Fruit fly (Drosophila melanogaster) whole organism, embryonic: ENCODE results near the gene Acf.

Experiments used
- B-H2 ChIP-seq: fragments of 200-800 bp; sonication (Bioruptor generic); optimal IDR thresholded peaks from 2 replicates; lab custom pipeline; 2018; ENCODE audit warnings: missing biosample characterization, mild to moderate bottlenecking, missing genetic modification characterization
- CG11560 ChIP-seq: fragments of 200-800 bp; sonication (Bioruptor generic); IDR thresholded peaks from 3 replicates; pipeline ENCODE4 v1.3.6; 2022; ENCODE audit warnings: missing biosample characterization, missing genetic modification characterization
- CG12155 ChIP-seq: fragments of 200-800 bp; sonication (Bioruptor generic); optimal IDR thresholded peaks from 3 replicates; lab custom pipeline; 2016; ENCODE audit warnings: missing biosample characterization, missing genetic modification characterization
- CG12391 ChIP-seq: fragments of 200-800 bp; sonication (Bioruptor generic); optimal IDR thresholded peaks from 3 replicates; lab custom pipeline; 2018; ENCODE audit warnings: missing biosample characterization, mild to moderate bottlenecking, missing genetic modification characterization, moderate library complexity
- CG13123 ChIP-seq: fragments of 200-800 bp; sonication (Bioruptor generic); optimal IDR thresholded peaks from 2 replicates; lab custom pipeline; 2016; ENCODE audit warnings: missing biosample characterization, missing genetic modification characterization
- CG15696 ChIP-seq: fragments of 200-800 bp; sonication (Bioruptor generic); optimal IDR thresholded peaks from 2 replicates; lab custom pipeline; 2019; ENCODE audit warnings: missing biosample characterization, mild to moderate bottlenecking, missing genetic modification characterization, moderate library complexity
- CG1647 ChIP-seq: fragments of 200-800 bp; sonication (Bioruptor generic); optimal IDR thresholded peaks from 3 replicates; lab custom pipeline; 2016; ENCODE audit warnings: missing biosample characterization, missing genetic modification characterization
- CG16779 ChIP-seq: fragments of 200-800 bp; sonication (Bioruptor generic); IDR thresholded peaks from 2 replicates; pipeline ENCODE4 v1.3.6; 2022; ENCODE audit warnings: missing biosample characterization, missing genetic modification characterization
- CG2116 ChIP-seq: fragments of 200-800 bp; sonication (Bioruptor generic); optimal IDR thresholded peaks from 3 replicates; lab custom pipeline; 2018; ENCODE audit warnings: missing biosample characterization, mild to moderate bottlenecking, missing genetic modification characterization
- CG30431 ChIP-seq: fragments of 200-800 bp; sonication (Bioruptor generic); optimal IDR thresholded peaks from 2 replicates; lab custom pipeline; 2017; ENCODE audit warnings: missing biosample characterization, missing genetic modification characterization
- CG3163 ChIP-seq: fragments of 200-800 bp; sonication (Bioruptor generic); optimal IDR thresholded peaks from 3 replicates; lab custom pipeline; 2016; ENCODE audit warnings: missing biosample characterization, missing genetic modification characterization
- CG32772 ChIP-seq: fragments of 200-800 bp; sonication (Bioruptor generic); IDR thresholded peaks from 2 replicates; pipeline ENCODE4 v1.3.6; 2022; ENCODE audit warnings: missing biosample characterization, missing genetic modification characterization
- CG4854 ChIP-seq: fragments of 200-800 bp; sonication (Bioruptor generic); optimal IDR thresholded peaks from 2 replicates; lab custom pipeline; 2016; ENCODE audit warnings: missing biosample characterization, missing genetic modification characterization, inconsistent platforms
- CG6683 ChIP-seq: fragments of 200-800 bp; sonication (Bioruptor generic); optimal IDR thresholded peaks from 2 replicates; lab custom pipeline; 2017; ENCODE audit warnings: missing biosample characterization, mild to moderate bottlenecking, missing genetic modification characterization, missing genetic modification reagents
- CG6854 ChIP-seq: fragments of 200-800 bp; sonication (Bioruptor generic); optimal IDR thresholded peaks from 3 replicates; lab custom pipeline; 2017; ENCODE audit warnings: missing biosample characterization, mild to moderate bottlenecking, missing genetic modification characterization
- Dek ChIP-seq: fragments of 200-800 bp; sonication (Bioruptor generic); optimal IDR thresholded peaks from 3 replicates; lab custom pipeline; 2019; ENCODE audit warnings: missing biosample characterization, mild to moderate bottlenecking, missing genetic modification characterization, moderate library complexity
- Dfd ChIP-seq, 2 experiments: fragments of >200 bp; optimal IDR thresholded peaks; 2 replicates each; lab custom pipeline; 2017; ENCODE audit warnings: missing biosample characterization in 2 of 2, missing genetic modification characterization in 2 of 2
- Dll ChIP-seq: fragments of 200-800 bp; sonication (Bioruptor generic); IDR thresholded peaks from 4 replicates; pipeline ENCODE4 v1.3.6; 2022; ENCODE audit warnings: missing biosample characterization, missing genetic modification characterization; ENCODE audit not compliant: partially characterized antibody
- Doc3 ChIP-seq: fragments of 200-800 bp; sonication (Bioruptor generic); IDR thresholded peaks from 3 replicates; pipeline ENCODE4 v1.3.6; 2022; ENCODE audit warnings: missing biosample characterization, missing genetic modification characterization; ENCODE audit not compliant: partially characterized antibody
- Fer1 ChIP-seq: fragments of 200-800 bp; sonication (Bioruptor generic); optimal IDR thresholded peaks from 2 replicates; lab custom pipeline; 2017; ENCODE audit warnings: missing biosample characterization, mild to moderate bottlenecking, missing genetic modification characterization
- HLH3B ChIP-seq: fragments of 200-800 bp; sonication (Bioruptor generic); IDR thresholded peaks from 2 replicates; pipeline ENCODE4 v1.3.6; 2022; ENCODE audit warnings: missing biosample characterization, missing genetic modification characterization
- HLH54F ChIP-seq: fragments of 200-800 bp; sonication (Bioruptor generic); optimal IDR thresholded peaks from 3 replicates; lab custom pipeline; 2016; ENCODE audit warnings: missing biosample characterization, missing genetic modification characterization
- Hey ChIP-seq: fragments of 200-800 bp; sonication (Bioruptor generic); optimal IDR thresholded peaks from 3 replicates; lab custom pipeline; 2018; ENCODE audit warnings: missing biosample characterization, mild to moderate bottlenecking, missing genetic modification characterization
- Hr3 ChIP-seq: fragments of 200-800 bp; sonication (Bioruptor generic); optimal IDR thresholded peaks from 3 replicates; lab custom pipeline; 2016; ENCODE audit warnings: missing biosample characterization, missing genetic modification characterization
- Max ChIP-seq: fragments of 200-800 bp; sonication (Bioruptor generic); optimal IDR thresholded peaks from 2 replicates; lab custom pipeline; 2016; ENCODE audit warnings: missing biosample characterization, mild to moderate bottlenecking, missing genetic modification characterization
- NK7.1 ChIP-seq: fragments of 200-800 bp; sonication (Bioruptor generic); optimal IDR thresholded peaks from 3 replicates; lab custom pipeline; 2016; ENCODE audit warnings: missing biosample characterization, missing genetic modification characterization
- Neu2 ChIP-seq: fragments of 200-800 bp; sonication (Bioruptor generic); optimal IDR thresholded peaks from 3 replicates; lab custom pipeline; 2016; ENCODE audit warnings: missing biosample characterization, missing genetic modification characterization, borderline replicate concordance
- Sox102F ChIP-seq: fragments of 200-800 bp; sonication (Bioruptor generic); optimal IDR thresholded peaks from 2 replicates; lab custom pipeline; 2018; ENCODE audit warnings: missing biosample characterization, mild to moderate bottlenecking, missing genetic modification characterization, moderate library complexity
- Sry-β ChIP-seq: fragments of 200-800 bp; sonication (Bioruptor generic); optimal IDR thresholded peaks from 2 replicates; lab custom pipeline; 2018; ENCODE audit warnings: missing biosample characterization, mild to moderate bottlenecking, missing genetic modification characterization, moderate library complexity
- amos ChIP-seq: fragments of 200-800 bp; sonication (Bioruptor generic); IDR thresholded peaks from 2 replicates; pipeline ENCODE4 v1.3.6; 2022; ENCODE audit warnings: missing biosample characterization, missing genetic modification characterization; ENCODE audit not compliant: partially characterized antibody
- ap ChIP-seq: fragments of 200-800 bp; sonication (Bioruptor generic); IDR thresholded peaks from 2 replicates; pipeline ENCODE4 v1.3.6; 2022; ENCODE audit warnings: missing biosample characterization, missing genetic modification characterization
- ase ChIP-seq: fragments of 200-800 bp; sonication (Bioruptor generic); IDR thresholded peaks from 3 replicates; pipeline ENCODE4 v1.3.6; 2022; ENCODE audit warnings: missing biosample characterization, missing genetic modification characterization
- cad ChIP-seq: fragments of >200 bp; optimal IDR thresholded peaks from 2 replicates; lab custom pipeline; 2017; ENCODE audit warnings: missing biosample characterization, missing genetic modification characterization
- caup ChIP-seq: fragments of 200-800 bp; sonication (Bioruptor generic); optimal IDR thresholded peaks from 3 replicates; lab custom pipeline; 2017; ENCODE audit warnings: missing biosample characterization, mild to moderate bottlenecking, missing genetic modification characterization, moderate library complexity; ENCODE audit not compliant: severe bottlenecking
- chinmo ChIP-seq: fragments of 200-800 bp; sonication (Bioruptor generic); IDR thresholded peaks from 4 replicates; pipeline ENCODE4 v1.3.6; 2022; ENCODE audit warnings: missing biosample characterization, missing genetic modification characterization; ENCODE audit not compliant: partially characterized antibody
- chm ChIP-seq: fragments of 200-800 bp; sonication (Bioruptor generic); IDR thresholded peaks from 2 replicates; pipeline ENCODE4 v1.3.6; 2022; ENCODE audit warnings: missing biosample characterization, missing genetic modification characterization
- disco-r ChIP-seq: fragments of 200-800 bp; sonication (Bioruptor generic); optimal IDR thresholded peaks from 2 replicates; lab custom pipeline; 2016; ENCODE audit warnings: missing biosample characterization, missing genetic modification characterization
- fd102C ChIP-seq: fragments of 200-800 bp; sonication (Bioruptor generic); optimal IDR thresholded peaks from 2 replicates; lab custom pipeline; 2018; ENCODE audit warnings: missing biosample characterization, mild to moderate bottlenecking, missing genetic modification characterization, moderate library complexity
- her ChIP-seq: fragments of 200-800 bp; sonication (Bioruptor generic); optimal IDR thresholded peaks from 2 replicates; lab custom pipeline; 2016; ENCODE audit warnings: missing biosample characterization, missing genetic modification characterization
- hth ChIP-seq: fragments of >200 bp; optimal IDR thresholded peaks from 2 replicates; lab custom pipeline; 2017; ENCODE audit warnings: inconsistent platforms
- kni ChIP-seq: fragments of 200-800 bp; sonication (Bioruptor generic); optimal IDR thresholded peaks from 3 replicates; lab custom pipeline; 2017; ENCODE audit warnings: mild to moderate bottlenecking, missing biosample characterization, missing genetic modification reagents, missing genetic modification characterization
- mld ChIP-seq: fragments of 200-800 bp; sonication (Bioruptor generic); IDR thresholded peaks from 3 replicates; pipeline ENCODE4 v1.3.6; 2022; ENCODE audit warnings: missing biosample characterization, missing genetic modification characterization; ENCODE audit not compliant: partially characterized antibody
- rib ChIP-seq: fragments of 200-800 bp; sonication (Bioruptor generic); IDR thresholded peaks from 2 replicates; pipeline ENCODE4 v1.3.6; 2022; ENCODE audit warnings: missing biosample characterization, missing genetic modification characterization
- scrt ChIP-seq: fragments of 200-800 bp; sonication (Bioruptor generic); optimal IDR thresholded peaks from 2 replicates; lab custom pipeline; 2018; ENCODE audit warnings: missing biosample characterization, mild to moderate bottlenecking, missing genetic modification characterization, moderate library complexity
- sima ChIP-seq: fragments of 200-800 bp; sonication (Bioruptor generic); optimal IDR thresholded peaks from 2 replicates; lab custom pipeline; 2016; ENCODE audit warnings: missing biosample characterization, missing genetic modification characterization
- slbo ChIP-seq: fragments of 200-800 bp; sonication (Bioruptor generic); IDR thresholded peaks from 2 replicates; pipeline ENCODE4 v1.3.6; 2022; ENCODE audit warnings: missing biosample characterization, missing genetic modification characterization
- sna ChIP-seq: fragments of 200-800 bp; sonication (Bioruptor generic); IDR thresholded peaks from 2 replicates; pipeline ENCODE4 v1.3.6; 2022; ENCODE audit warnings: missing biosample characterization, missing genetic modification characterization; ENCODE audit not compliant: partially characterized antibody
- tna ChIP-seq: fragments of 200-800 bp; sonication (Bioruptor generic); IDR thresholded peaks from 2 replicates; pipeline ENCODE4 v1.3.6; 2022; ENCODE audit warnings: missing biosample characterization, missing genetic modification characterization; ENCODE audit not compliant: partially characterized antibody
- trem ChIP-seq: fragments of 200-800 bp; optimal IDR thresholded peaks from 3 replicates; lab custom pipeline; 2019; ENCODE audit warnings: missing biosample characterization, mild to moderate bottlenecking, missing genetic modification characterization, moderate library complexity
- zfh1 ChIP-seq: fragments of 200-800 bp; sonication (Bioruptor generic); IDR thresholded peaks from 3 replicates; pipeline ENCODE4 v1.3.6; 2022; ENCODE audit warnings: missing biosample characterization, missing genetic modification characterization

Acf gene

dm6 chr3R:31744044-31744652, 49.6 kb upstream of the Acf start, which contains the start of gene CG1896 (continued):
- TF ChIP-seq chm (GFP tag; lab: Robert Waterston, UW) = 0 out of 2 replicates have a peak, but pooled peaks have one; percentile 39
- no peak for TF ChIP-seq CG13123
- TF ChIP-seq trem (tag; lab: Kevin White, UChicago) = peak; percentile 34
- TF ChIP-seq CG4854 = no peak
- TF ChIP-seq Dll = no peak
- no peak for TF ChIP-seq disco-r (GFP tag; lab: Kevin White, UChicago)
- no peak for TF ChIP-seq fd102C (GFP tag; lab: Kevin White, UChicago)
- peak; percentile 38 for TF ChIP-seq CG12155
- TF ChIP-seq ase = no peak
- no peak for TF ChIP-seq Dfd (GFP tag; optimal IDR thresholded peaks at IDR 0.05; lab: Kevin White, UChicago)
- TF ChIP-seq kni (GFP tag; lab: Kevin White, UChicago) = no peak
- TF ChIP-seq CG12391 (tag; lab: Kevin White, UChicago) = peak; percentile 49
- no peak for TF ChIP-seq tna (GFP tag; lab: Robert Waterston, UW)
- TF ChIP-seq Max (GFP tag; lab: Kevin White, UChicago) = peak; percentile 30
- TF ChIP-seq B-H2 (GFP tag; lab: Kevin White, UChicago) = no peak
- TF ChIP-seq NK7.1 = no peak
- TF ChIP-seq CG16779 (GFP tag; lab: Robert Waterston, UW) = no peak
- peak; percentile 50 for TF ChIP-seq Fer1 (GFP tag; lab: Kevin White, UChicago)
- no peak for TF ChIP-seq sna
- TF ChIP-seq hth (lab: Kevin White, UChicago) = no peak
- TF ChIP-seq cad (GFP tag; lab: Kevin White, UChicago) = no peak
- TF ChIP-seq scrt (GFP tag; lab: Kevin White, UChicago) = peak; percentile 59
- peak; percentile 57; the same call in 1 of the 2 replicates for TF ChIP-seq slbo
- peak; percentile 47; the same call in 1 of the 2 replicates for TF ChIP-seq ap (GFP tag; lab: Robert Waterston, UW)
- TF ChIP-seq rib (GFP tag; lab: Robert Waterston, UW) = no peak
- TF ChIP-seq her (GFP tag; lab: Kevin White, UChicago) = no peak
- TF ChIP-seq Hey (tag; lab: Kevin White, UChicago) = no peak
- no peak for TF ChIP-seq CG6683
- TF ChIP-seq amos (GFP tag; lab: Robert Waterston, UW) = no peak
- TF ChIP-seq Dek (tag; lab: Kevin White, UChicago) = peak; percentile 6
- no peak for TF ChIP-seq CG6854 (GFP tag; lab: Kevin White, UChicago)
- TF ChIP-seq CG3163 = no peak
- TF ChIP-seq CG1647 (GFP tag; lab: Kevin White, UChicago) = no peak
- 0 out of 2 replicates have a peak, but pooled peaks have one; percentile 10 for TF ChIP-seq HLH3B (GFP tag; lab: Robert Waterston, UW)
- TF ChIP-seq CG30431 (GFP tag; lab: Kevin White, UChicago) = no peak
- no peak for TF ChIP-seq CG15696 (tag; lab: Kevin White, UChicago)
- no peak for TF ChIP-seq HLH54F
- TF ChIP-seq Hr3 = no peak
- peak; percentile 71; the same call in 2 of the 3 replicates for TF ChIP-seq zfh1 (GFP tag; lab: Robert Waterston, UW)
- peak; percentile 54 for TF ChIP-seq caup (GFP tag; lab: Kevin White, UChicago)
- no peak for TF ChIP-seq Neu2 (GFP tag; lab: Kevin White, UChicago)
- no peak for TF ChIP-seq Doc3
- no peak for TF ChIP-seq Sox102F
- TF ChIP-seq sima (GFP tag; lab: Kevin White, UChicago) = no peak
- TF ChIP-seq CG11560 (tag; lab: Robert Waterston, UW) = no peak
- no peak for TF ChIP-seq chinmo (GFP tag; lab: Robert Waterston, UW)
- no peak; the same call in 1 of the 2 replicates for TF ChIP-seq CG32772
- peak; percentile 12 for TF ChIP-seq CG2116 (GFP tag; lab: Kevin White, UChicago)
- TF ChIP-seq mld (GFP tag; lab: Robert Waterston, UW) = no peak
- no peak for TF ChIP-seq Sry-β (GFP tag; lab: Kevin White, UChicago)
